Fruit fly (Drosophila melanogaster): Measurements from ENCODE around the gene CG10841.

Gene CG10841

dm6 chr3R:13631642-13632041 lies at the start of gene CG10841:
Gene CG10841, plus strand, starts transcription at chr3R:13631942.
- TF ChIP-seq Dif (GFP tag; optimal IDR thresholded peaks at IDR 0.05; ENCODE audit: partially characterized antibody) = no peak
- TF ChIP-seq Vsx2 (GFP tag; optimal IDR thresholded peaks at IDR 0.05; ENCODE audit: partially characterized antibody) = no peak
- no peak for TF ChIP-seq dmrt93B (GFP tag; optimal IDR thresholded peaks at IDR 0.05)
- TF ChIP-seq Hr78 (GFP tag; optimal IDR thresholded peaks at IDR 0.05) = no peak
- no peak for TF ChIP-seq woc (GFP tag; optimal IDR thresholded peaks at IDR 0.05)
- TF ChIP-seq CG32264 (GFP tag; optimal IDR thresholded peaks at IDR 0.05) = no peak
- no peak for TF ChIP-seq jim (GFP tag; optimal IDR thresholded peaks at IDR 0.05)
- no peak for TF ChIP-seq sage (GFP tag; optimal IDR thresholded peaks at IDR 0.05)
- no peak for TF ChIP-seq HLH106 (tag; optimal IDR thresholded peaks at IDR 0.05)

dm6 chr3R:13587697-13588096 lies 44.0 kb upstream of the CG10841 start, which contains the start of gene CG14370:
Gene CG14370, plus strand, starts transcription at chr3R:13587997.
- TF ChIP-seq Dif (GFP tag; optimal IDR thresholded peaks at IDR 0.05; ENCODE audit: partially characterized antibody) (no peak), usp (GFP tag; optimal IDR thresholded peaks at IDR 0.05) (no peak), dmrt93B (GFP tag; optimal IDR thresholded peaks at IDR 0.05) (no peak), Hr83 (GFP tag; optimal IDR thresholded peaks at IDR 0.05; ENCODE audit: poor library complexity, severe bottlenecking) (no peak), Mio (GFP tag; optimal IDR thresholded peaks at IDR 0.05) (no peak), Hr78 (GFP tag; optimal IDR thresholded peaks at IDR 0.05) (no peak), Rel (GFP tag; optimal IDR thresholded peaks at IDR 0.05) (no peak), Rel (tag; optimal IDR thresholded peaks at IDR 0.05) (no peak), CG32264 (GFP tag; optimal IDR thresholded peaks at IDR 0.05) (no peak)

- TF ChIP-seq jim (GFP tag; optimal IDR thresholded peaks at IDR 0.05) = no peak
- TF ChIP-seq Hnf4 (GFP tag; optimal IDR thresholded peaks at IDR 0.05) = no peak
- TF ChIP-seq Vsx2 (GFP tag; optimal IDR thresholded peaks at IDR 0.05; ENCODE audit: partially characterized antibody) = no peak
- TF ChIP-seq CrebA (GFP tag; optimal IDR thresholded peaks at IDR 0.05; ENCODE audit: borderline replicate concordance) = no peak
- no peak for TF ChIP-seq Mio (GFP tag; optimal IDR thresholded peaks at IDR 0.05)
Measured at dm6 chr3R:13592557-13592956, 39.2 kb upstream of the CG10841 start, which contains the start of gene CG14369. Gene CG14369, minus strand, starts transcription at chr3R:13592657.

DNA sequence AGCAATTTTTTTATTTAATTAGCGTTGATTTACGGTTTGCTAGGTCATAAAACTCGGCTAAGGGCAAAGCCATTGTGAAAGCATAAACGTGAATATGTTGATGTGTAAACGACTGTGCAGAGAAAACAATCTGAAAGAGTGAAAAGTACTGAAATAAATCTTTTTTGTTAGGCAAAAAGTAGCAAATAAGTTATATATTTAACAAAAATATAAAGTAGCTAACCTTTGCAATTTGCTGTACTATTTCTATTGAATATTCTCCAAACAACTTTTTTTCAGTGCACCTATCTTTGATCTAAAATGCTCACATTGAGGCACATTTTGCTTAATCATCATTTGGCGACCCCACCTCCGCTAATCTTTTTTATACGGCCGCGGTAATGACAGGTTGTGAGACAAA lies 35.3 kb upstream of the CG10841 start:
- no peak for TF ChIP-seq Abd-B (GFP tag; optimal IDR thresholded peaks at IDR 0.05)
- no peak for TF ChIP-seq OdsH (GFP tag; optimal IDR thresholded peaks at IDR 0.05)
- no peak for TF ChIP-seq CG9705 (GFP tag; optimal IDR thresholded peaks at IDR 0.05)
- TF ChIP-seq br (GFP tag; optimal IDR thresholded peaks at IDR 0.05) = no peak
- no peak for TF ChIP-seq CG32264 (GFP tag; optimal IDR thresholded peaks at IDR 0.05)
- TF ChIP-seq Sp1 (GFP tag; optimal IDR thresholded peaks at IDR 0.05) = no peak
- no peak for TF ChIP-seq HLH106 (tag; optimal IDR thresholded peaks at IDR 0.05)
- TF ChIP-seq Hr78 (GFP tag; optimal IDR thresholded peaks at IDR 0.05) = no peak
- TF ChIP-seq sage (GFP tag; optimal IDR thresholded peaks at IDR 0.05) = no peak

dm6 chr3R:13600539-13600938 lies 31.2 kb upstream of the CG10841 start:
- TF ChIP-seq Mio (GFP tag; optimal IDR thresholded peaks at IDR 0.05) (no peak), Dfd (GFP tag; optimal IDR thresholded peaks at IDR 0.05) (no peak), CG32264 (GFP tag; optimal IDR thresholded peaks at IDR 0.05) (no peak), psq (GFP tag; optimal IDR thresholded peaks at IDR 0.05) (no peak), Abd-B (GFP tag; optimal IDR thresholded peaks at IDR 0.05) (no peak), fru (GFP tag; optimal IDR thresholded peaks at IDR 0.05) (no peak), sv (GFP tag; optimal IDR thresholded peaks at IDR 0.05) (no peak), Myc (optimal IDR thresholded peaks at IDR 0.05) (no peak), pan (optimal IDR thresholded peaks at IDR 0.05) (no peak), Dif (GFP tag; optimal IDR thresholded peaks at IDR 0.05; ENCODE audit: partially characterized antibody) (no peak), foxo (GFP tag; optimal IDR thresholded peaks at IDR 0.05) (no peak), usp (GFP tag; optimal IDR thresholded peaks at IDR 0.05) (no peak)

DNA sequence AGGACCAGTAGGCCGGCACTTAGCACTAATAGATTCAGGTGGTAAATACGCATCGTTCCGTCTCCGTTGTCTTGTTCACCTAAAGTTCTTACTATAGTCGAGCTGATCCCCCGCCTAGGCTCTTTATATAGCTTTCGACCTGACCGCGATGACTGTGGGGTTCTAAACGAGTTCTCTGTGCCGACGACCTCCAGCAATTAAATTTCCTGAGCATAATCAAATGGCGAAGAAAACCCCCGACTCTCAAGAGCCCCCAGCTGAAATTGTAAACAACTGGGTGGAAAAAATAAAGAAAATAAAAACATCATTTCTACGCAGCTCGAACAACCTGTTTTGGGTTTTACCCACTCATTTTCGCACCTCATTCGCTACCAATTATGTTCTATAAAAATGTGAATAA lies 22.6 kb upstream of the CG10841 start, which contains the start of gene CG9759:
CG9759 (minus strand) TSS at position 101 of the 400 bp plus-strand sequence.
- TF ChIP-seq rgr (GFP tag; optimal IDR thresholded peaks at IDR 0.05) (no peak), foxo (GFP tag; optimal IDR thresholded peaks at IDR 0.05) (no peak), brk (GFP tag; optimal IDR thresholded peaks at IDR 0.05) (no peak), dmrt93B (GFP tag; optimal IDR thresholded peaks at IDR 0.05) (no peak), jim (GFP tag; optimal IDR thresholded peaks at IDR 0.05) (no peak), HLH106 (tag; optimal IDR thresholded peaks at IDR 0.05) (no peak), pan (optimal IDR thresholded peaks at IDR 0.05) (no peak), CG9705 (GFP tag; optimal IDR thresholded peaks at IDR 0.05) (no peak), sage (GFP tag; optimal IDR thresholded peaks at IDR 0.05) (no peak), Vsx2 (GFP tag; optimal IDR thresholded peaks at IDR 0.05; ENCODE audit: partially characterized antibody) (no peak), Rel (GFP tag; optimal IDR thresholded peaks at IDR 0.05) (no peak), Rel (tag; optimal IDR thresholded peaks at IDR 0.05) (no peak), usp (GFP tag; optimal IDR thresholded peaks at IDR 0.05) (no peak), Dfd (GFP tag; optimal IDR thresholded peaks at IDR 0.05) (no peak), Sp1 (GFP tag; optimal IDR thresholded peaks at IDR 0.05) (no peak), Jra (GFP tag; optimal IDR thresholded peaks at IDR 0.05) (no peak), Myc (optimal IDR thresholded peaks at IDR 0.05) (no peak)

Data from whole organism, wandering third instar larva.